Worm (Caenorhabditis elegans) whole organism, young adult: ENCODE data around the gene R05A10.2.

Experiments used
- B0019.2 ChIP-seq: fragments of 200-800 bp; sonication (Bioruptor generic); conservative IDR thresholded peaks from 2 replicates; pipeline ENCODE4 v1.3.6; 2022; ENCODE audit warnings: missing genetic modification reagents, missing genetic modification characterization, missing compliant biosample characterization
- B0261.1 ChIP-seq: sonication (generic microtip); optimal IDR thresholded peaks from 2 replicates; lab custom pipeline; 2016; ENCODE audit warnings: mild to moderate bottlenecking, missing genetic modification characterization, moderate library complexity, missing compliant biosample characterization
- C06A6.2 ChIP-seq: fragments of 200-800 bp; sonication (Bioruptor generic); conservative IDR thresholded peaks from 2 replicates; pipeline ENCODE4 v1.3.6; 2022; ENCODE audit warnings: missing genetic modification characterization, missing compliant biosample characterization
- C17E4.6 ChIP-seq: fragments of 200-800 bp; sonication (Bioruptor generic); IDR thresholded peaks from 2 replicates; pipeline ENCODE4 v1.3.6; 2022; ENCODE audit warnings: missing genetic modification reagents, missing genetic modification characterization, missing compliant biosample characterization
- D2030.7 ChIP-seq: fragments of 200-800 bp; sonication (Bioruptor generic); IDR thresholded peaks from 2 replicates; pipeline ENCODE4 v1.3.6; 2022; ENCODE audit warnings: missing genetic modification reagents, missing genetic modification characterization, missing compliant biosample characterization
- F33H1.4 ChIP-seq: fragments of 200-800 bp; sonication (Bioruptor generic); IDR thresholded peaks from 2 replicates; pipeline ENCODE4 v1.3.6; 2022; ENCODE audit warnings: missing genetic modification reagents, missing genetic modification characterization, missing compliant biosample characterization
- F39B2.1 ChIP-seq: fragments of 200-800 bp; sonication (Bioruptor generic); IDR thresholded peaks from 2 replicates; pipeline ENCODE4 v1.3.6; 2022; ENCODE audit warnings: missing genetic modification reagents, missing genetic modification characterization, missing compliant biosample characterization
- Y67H2A.10 ChIP-seq: fragments of 200-800 bp; sonication (Bioruptor generic); conservative IDR thresholded peaks from 2 replicates; pipeline ENCODE4 v1.3.6; 2022; ENCODE audit warnings: missing genetic modification reagents, missing genetic modification characterization, missing compliant biosample characterization
- ZK185.1 ChIP-seq: sonication (generic microtip); optimal IDR thresholded peaks from 2 replicates; lab custom pipeline; 2016; ENCODE audit warnings: mild to moderate bottlenecking, missing genetic modification characterization, missing compliant biosample characterization; ENCODE audit not compliant: poor library complexity, severe bottlenecking
- attf-5 ChIP-seq: fragments of 200-800 bp; sonication (Bioruptor generic); optimal IDR thresholded peaks from 2 replicates; lab custom pipeline; 2018; ENCODE audit warnings: mild to moderate bottlenecking, missing genetic modification characterization, missing compliant biosample characterization
- ccch-3 ChIP-seq: fragments of 200-800 bp; sonication (Bioruptor generic); optimal IDR thresholded peaks from 2 replicates; lab custom pipeline; 2018; ENCODE audit warnings: mild to moderate bottlenecking, missing genetic modification characterization, missing compliant biosample characterization
- cebp-1 ChIP-seq, 2 experiments: fragments of 200-800 bp in 1 of 2; sonication (Bioruptor generic) in 1 of 2; sonication (generic microtip) in 1 of 2; IDR thresholded peaks in 1 of 2; optimal IDR thresholded peaks in 1 of 2; 2 replicates each; pipeline versions ENCODE4 v1.3.6 to Lab custom; 2017 to 2022; ENCODE audit warnings: missing compliant biosample characterization in 2 of 2, missing genetic modification characterization in 2 of 2, mild to moderate bottlenecking in 1 of 2, missing genetic modification reagents in 1 of 2, moderate library complexity in 1 of 2
- cebp-2 ChIP-seq: fragments of 200-800 bp; sonication (Bioruptor generic); IDR thresholded peaks from 2 replicates; pipeline ENCODE4 v1.3.6; 2022; ENCODE audit warnings: missing genetic modification characterization, missing compliant biosample characterization
- ceh-27 ChIP-seq: fragments of 200-800 bp; sonication (Bioruptor generic); optimal IDR thresholded peaks from 2 replicates; lab custom pipeline; 2018; ENCODE audit warnings: mild to moderate bottlenecking, missing genetic modification characterization, moderate library complexity, missing compliant biosample characterization
- chd-7 ChIP-seq: sonication (generic microtip); optimal IDR thresholded peaks from 2 replicates; lab custom pipeline; 2016; ENCODE audit warnings: mild to moderate bottlenecking, missing genetic modification characterization, moderate library complexity, missing compliant biosample characterization
- dox-1 ChIP-seq: fragments of 200-800 bp; sonication (Bioruptor generic); IDR thresholded peaks from 2 replicates; pipeline ENCODE4 v1.3.6; 2022; ENCODE audit warnings: missing genetic modification reagents, missing genetic modification characterization, missing compliant biosample characterization
- dpl-1 ChIP-seq: fragments of 150-350 bp; optimal IDR thresholded peaks from 2 replicates; lab custom pipeline; 2014; ENCODE audit warnings: missing biosample characterization, missing genetic modification reagents, missing genetic modification characterization
- efl-1 ChIP-seq: fragments of 150-350 bp; optimal IDR thresholded peaks from 2 replicates; lab custom pipeline; 2014; ENCODE audit warnings: missing biosample characterization, missing genetic modification reagents, missing genetic modification characterization
- egl-44 ChIP-seq: fragments of 200-800 bp; sonication (Bioruptor generic); IDR thresholded peaks from 2 replicates; pipeline ENCODE4 v1.3.6; 2022; ENCODE audit warnings: missing genetic modification reagents, missing genetic modification characterization, missing compliant biosample characterization
- egrh-3 ChIP-seq: fragments of 200-800 bp; sonication (Bioruptor generic); IDR thresholded peaks from 2 replicates; pipeline ENCODE4 v1.3.6; 2022; ENCODE audit warnings: missing genetic modification reagents, missing genetic modification characterization, missing compliant biosample characterization
- hlh-12 ChIP-seq: sonication (generic microtip); optimal IDR thresholded peaks from 2 replicates; lab custom pipeline; 2016; ENCODE audit warnings: missing genetic modification characterization, missing compliant biosample characterization
- lin-26 ChIP-seq: fragments of 200-800 bp; sonication (Bioruptor generic); IDR thresholded peaks from 2 replicates; pipeline ENCODE4 v1.3.6; 2022; ENCODE audit warnings: missing genetic modification reagents, missing genetic modification characterization, missing compliant biosample characterization
- lin-35 ChIP-seq, 3 experiments: fragments of 150-350 bp in 2 of 3; sonication (generic microtip) in 1 of 3; optimal IDR thresholded peaks; 2 replicates each; lab custom pipeline; 2014 to 2018; ENCODE audit warnings: missing biosample characterization in 3 of 3, missing genetic modification characterization in 3 of 3, missing genetic modification reagents in 3 of 3
- lir-1 ChIP-seq: fragments of 200-800 bp; sonication (Bioruptor generic); conservative IDR thresholded peaks from 2 replicates; pipeline ENCODE4 v1.3.6; 2022; ENCODE audit warnings: missing genetic modification reagents, missing genetic modification characterization, missing compliant biosample characterization
- madf-10 ChIP-seq: sonication (generic microtip); optimal IDR thresholded peaks from 2 replicates; lab custom pipeline; 2016; ENCODE audit warnings: mild to moderate bottlenecking, missing genetic modification characterization, missing compliant biosample characterization
- nfyb-1 ChIP-seq: fragments of 200-800 bp; sonication (Bioruptor generic); IDR thresholded peaks from 2 replicates; pipeline ENCODE4 v1.3.6; 2022; ENCODE audit warnings: missing genetic modification reagents, missing genetic modification characterization, missing compliant biosample characterization
- nhr-27 ChIP-seq: fragments of 200-800 bp; sonication (Bioruptor generic); optimal IDR thresholded peaks from 2 replicates; lab custom pipeline; 2018; ENCODE audit warnings: mild to moderate bottlenecking, missing genetic modification characterization, moderate library complexity, missing compliant biosample characterization
- nhr-90 ChIP-seq: sonication (generic microtip); optimal IDR thresholded peaks from 2 replicates; lab custom pipeline; 2016; ENCODE audit warnings: missing genotype, mild to moderate bottlenecking, missing genetic modification characterization, missing compliant biosample characterization
- repo-1 ChIP-seq: sonication (generic microtip); optimal IDR thresholded peaks from 2 replicates; lab custom pipeline; 2017; ENCODE audit warnings: mild to moderate bottlenecking, missing genetic modification characterization, missing compliant biosample characterization
- somi-1 ChIP-seq: fragments of 200-800 bp; sonication (Bioruptor generic); optimal IDR thresholded peaks from 2 replicates; lab custom pipeline; 2018; ENCODE audit warnings: mild to moderate bottlenecking, missing genetic modification characterization, missing compliant biosample characterization
- sptf-2 ChIP-seq: fragments of 200-800 bp; sonication (Bioruptor generic); optimal IDR thresholded peaks from 2 replicates; lab custom pipeline; 2018; ENCODE audit warnings: mild to moderate bottlenecking, missing genetic modification characterization, missing compliant biosample characterization
- tbp1 ChIP-seq: fragments of 200-800 bp; sonication (Bioruptor generic); optimal IDR thresholded peaks from 2 replicates; lab custom pipeline; 2018; ENCODE audit warnings: mild to moderate bottlenecking, missing genetic modification characterization, missing compliant biosample characterization
- tbx-9 ChIP-seq: sonication (generic microtip); optimal IDR thresholded peaks from 2 replicates; lab custom pipeline; 2016; ENCODE audit warnings: borderline replicate concordance, missing genetic modification characterization, inconsistent platforms, missing compliant biosample characterization
- unc-62 ChIP-seq: fragments of 150-350 bp; optimal IDR thresholded peaks from 2 replicates; lab custom pipeline; 2014; ENCODE audit warnings: missing biosample characterization, missing genetic modification reagents, missing genetic modification characterization
- xnd-1 ChIP-seq: sonication (generic microtip); optimal IDR thresholded peaks from 2 replicates; lab custom pipeline; 2016; ENCODE audit warnings: missing genotype, missing genetic modification reagents, missing genetic modification characterization, missing compliant biosample characterization
- ztf-22 ChIP-seq: fragments of 200-800 bp; sonication (Bioruptor generic); optimal IDR thresholded peaks from 2 replicates; lab custom pipeline; 2018; ENCODE audit warnings: mild to moderate bottlenecking, missing genetic modification characterization, moderate library complexity, missing compliant biosample characterization
- ztf-25 ChIP-seq: fragments of 200-800 bp; sonication (Bioruptor generic); IDR thresholded peaks from 2 replicates; pipeline ENCODE4 v1.3.6; 2022; ENCODE audit warnings: missing genetic modification reagents, missing genetic modification characterization, missing compliant biosample characterization

R05A10.2 gene

ce11 chrIV:14165476-14165875 lies 11.6 kb upstream of the R05A10.2 start, which contains the start of gene R05A10.6:
Gene R05A10.6, plus strand, starts transcription at chrIV:14165776.
- no peak for TF ChIP-seq efl-1 (GFP tag; lab: Kevin White, UChicago)
- no peak for TF ChIP-seq egl-44 (GFP tag; lab: Robert Waterston, UW)
- TF ChIP-seq madf-10 (tag; lab: Kevin White, UChicago): no peak
- TF ChIP-seq lin-35 (GFP tag; optimal IDR thresholded peaks at IDR 0.05; lab: Kevin White, UChicago): no peak
- no peak for TF ChIP-seq D2030.7 (GFP tag; lab: Robert Waterston, UW)
- no peak for TF ChIP-seq Y67H2A.10 (GFP tag; lab: Robert Waterston, UW)
- no peak for TF ChIP-seq tbx-9 (tag; lab: Kevin White, UChicago)
- TF ChIP-seq ceh-27: no peak
- no peak for TF ChIP-seq nhr-27 (tag; lab: Kevin White, UChicago)
- TF ChIP-seq nhr-90 (tag; lab: Kevin White, UChicago): no peak
- TF ChIP-seq B0261.1 (tag; lab: Kevin White, UChicago): no peak
- no peak for TF ChIP-seq chd-7 (tag; lab: Kevin White, UChicago)
- no peak for TF ChIP-seq ZK185.1
- no peak for TF ChIP-seq repo-1 (tag; lab: Kevin White, UChicago)
- no peak for TF ChIP-seq tbp1
- no peak for TF ChIP-seq xnd-1 (tag; lab: Kevin White, UChicago)
- no peak for TF ChIP-seq attf-5 (GFP tag; lab: Kevin White, UChicago)
- no peak for TF ChIP-seq F33H1.4 (GFP tag; lab: Robert Waterston, UW)
- no peak for TF ChIP-seq dpl-1 (GFP tag; lab: Kevin White, UChicago)
- TF ChIP-seq, all 124 proteins: peak for 0

ce11 chrIV:14172181-14172580 lies 4.9 kb upstream of the R05A10.2 start, which contains the start of gene R05A10.4:
Gene R05A10.4, plus strand, starts transcription at chrIV:14172481.
- TF ChIP-seq C06A6.2 (GFP tag; lab: Robert Waterston, UW) (no peak), cebp-2 (GFP tag; lab: Robert Waterston, UW) (no peak), unc-62 (GFP tag; lab: Kevin White, UChicago) (no peak), efl-1 (GFP tag; lab: Kevin White, UChicago) (no peak), lir-1 (GFP tag; lab: Robert Waterston, UW) (no peak), lin-26 (GFP tag; lab: Robert Waterston, UW) (no peak), lin-35 (GFP tag; optimal IDR thresholded peaks at IDR 0.05; lab: Kevin White, UChicago) (no peak), sptf-2 (no peak), egrh-3 (GFP tag; lab: Robert Waterston, UW) (no peak), ccch-3 (GFP tag; lab: Kevin White, UChicago) (no peak), cebp-1 (GFP tag; IDR thresholded peaks at IDR 0.05; lab: Robert Waterston, UW) (no peak), cebp-1 (tag; optimal IDR thresholded peaks at IDR 0.05; lab: Kevin White, UChicago) (no peak), hlh-12 (tag; lab: Kevin White, UChicago) (no peak), somi-1 (no peak), ztf-22 (GFP tag; lab: Kevin White, UChicago) (no peak), dox-1 (GFP tag; lab: Robert Waterston, UW) (no peak), C17E4.6 (GFP tag; lab: Robert Waterston, UW) (no peak), nfyb-1 (GFP tag; lab: Robert Waterston, UW) (no peak), B0019.2 (GFP tag; lab: Robert Waterston, UW) (no peak), ztf-25 (GFP tag; lab: Robert Waterston, UW) (no peak), F39B2.1 (GFP tag; lab: Robert Waterston, UW) (no peak)
